Fruit fly (Drosophila melanogaster) whole organism, embryonic: ENCODE data around the gene Pp2A-29B.
A peak's percentile ranks its signal among the peaks of the same experiment; 100 is the strongest.

Source experiments
- Abd-B ChIP-seq: fragments of 200-800 bp; sonication (Bioruptor generic); optimal IDR thresholded peaks from 2 replicates; lab custom pipeline; 2018; ENCODE audit warnings: missing biosample characterization, mild to moderate bottlenecking, missing genetic modification characterization, moderate library complexity
- CG10267 ChIP-seq: fragments of 200-800 bp; sonication (Bioruptor generic); optimal IDR thresholded peaks from 2 replicates; lab custom pipeline; 2018; ENCODE audit warnings: missing biosample characterization, mild to moderate bottlenecking, missing genetic modification characterization, moderate library complexity
- CG12104 ChIP-seq: fragments of 200-800 bp; sonication (Bioruptor generic); optimal IDR thresholded peaks from 3 replicates; lab custom pipeline; 2016; ENCODE audit warnings: missing biosample characterization, missing genetic modification characterization
- CG12744 ChIP-seq: fragments of 200-800 bp; sonication (Bioruptor generic); optimal IDR thresholded peaks from 2 replicates; lab custom pipeline; 2016; ENCODE audit warnings: missing biosample characterization, missing genetic modification characterization
- CG14441 ChIP-seq: fragments of 200-800 bp; sonication (Bioruptor generic); IDR thresholded peaks from 2 replicates; pipeline ENCODE4 v1.3.6; 2022; ENCODE audit warnings: missing biosample characterization, missing genetic modification characterization
- CG15269 ChIP-seq: fragments of 200-800 bp; sonication (Bioruptor generic); optimal IDR thresholded peaks from 2 replicates; lab custom pipeline; 2018; ENCODE audit warnings: missing biosample characterization, mild to moderate bottlenecking, missing genetic modification characterization, moderate library complexity
- CG15514 ChIP-seq: fragments of 200-800 bp; sonication (Bioruptor generic); optimal IDR thresholded peaks from 3 replicates; lab custom pipeline; 2017; ENCODE audit warnings: missing biosample characterization, missing genetic modification characterization, mild to moderate bottlenecking, moderate library complexity, missing genetic modification reagents
- CG15696 ChIP-seq: fragments of 200-800 bp; sonication (Bioruptor generic); optimal IDR thresholded peaks from 2 replicates; lab custom pipeline; 2019; ENCODE audit warnings: missing biosample characterization, mild to moderate bottlenecking, missing genetic modification characterization, moderate library complexity
- CG16863 ChIP-seq: fragments of 200-800 bp; sonication (Bioruptor generic); optimal IDR thresholded peaks from 3 replicates; lab custom pipeline; 2016; ENCODE audit warnings: missing biosample characterization, missing genetic modification characterization
- CG17186 ChIP-seq: fragments of 200-800 bp; sonication (Bioruptor generic); optimal IDR thresholded peaks from 3 replicates; lab custom pipeline; 2017; ENCODE audit warnings: missing biosample characterization, missing genetic modification reagents, missing genetic modification characterization
- CG18599 ChIP-seq: fragments of 200-800 bp; sonication (Bioruptor generic); optimal IDR thresholded peaks from 3 replicates; lab custom pipeline; 2017; ENCODE audit warnings: missing biosample characterization, missing genetic modification characterization, mild to moderate bottlenecking, moderate library complexity, missing genetic modification reagents
- CG2712 ChIP-seq: fragments of 200-800 bp; optimal IDR thresholded peaks from 3 replicates; lab custom pipeline; 2019; ENCODE audit warnings: missing biosample characterization, mild to moderate bottlenecking, missing genetic modification characterization, moderate library complexity
- CG30020 ChIP-seq: fragments of 200-800 bp; optimal IDR thresholded peaks from 2 replicates; lab custom pipeline; 2019; ENCODE audit warnings: missing biosample characterization, mild to moderate bottlenecking, missing genetic modification characterization, moderate library complexity
- CG31224 ChIP-seq: fragments of 200-800 bp; sonication (Bioruptor generic); IDR thresholded peaks from 2 replicates; pipeline ENCODE4 v1.3.6; 2022; ENCODE audit warnings: missing biosample characterization, missing genetic modification characterization
- CG4820 ChIP-seq: fragments of 200-800 bp; sonication (Bioruptor generic); optimal IDR thresholded peaks from 3 replicates; lab custom pipeline; 2016; ENCODE audit warnings: missing biosample characterization, missing genetic modification characterization
- CG6272 ChIP-seq: fragments of 200-800 bp; sonication (Bioruptor generic); IDR thresholded peaks from 2 replicates; pipeline ENCODE4 v1.3.6; 2022; ENCODE audit warnings: missing biosample characterization, missing genetic modification characterization
- CG6683 ChIP-seq: fragments of 200-800 bp; sonication (Bioruptor generic); optimal IDR thresholded peaks from 2 replicates; lab custom pipeline; 2017; ENCODE audit warnings: missing biosample characterization, mild to moderate bottlenecking, missing genetic modification characterization, missing genetic modification reagents
- CG6813 ChIP-seq: fragments of 200-800 bp; sonication (Bioruptor generic); optimal IDR thresholded peaks from 2 replicates; lab custom pipeline; 2017; ENCODE audit warnings: missing biosample characterization, missing genetic modification characterization, mild to moderate bottlenecking, moderate library complexity, missing genetic modification reagents
- CG8765 ChIP-seq: fragments of 200-800 bp; sonication (Bioruptor generic); IDR thresholded peaks from 2 replicates; pipeline ENCODE4 v1.3.6; 2022; ENCODE audit warnings: missing biosample characterization, missing genetic modification characterization
- D19B ChIP-seq: fragments of 200-800 bp; sonication (Bioruptor generic); optimal IDR thresholded peaks from 2 replicates; lab custom pipeline; 2017; ENCODE audit warnings: missing biosample characterization, mild to moderate bottlenecking, missing genetic modification characterization
- Dll ChIP-seq: fragments of 200-800 bp; sonication (Bioruptor generic); IDR thresholded peaks from 4 replicates; pipeline ENCODE4 v1.3.6; 2022; ENCODE audit warnings: missing biosample characterization, missing genetic modification characterization; ENCODE audit not compliant: partially characterized antibody
- Drgx ChIP-seq: fragments of 200-800 bp; sonication (Bioruptor generic); IDR thresholded peaks from 2 replicates; pipeline ENCODE4 v1.3.6; 2022; ENCODE audit warnings: missing biosample characterization, missing genetic modification characterization
- HLH4C ChIP-seq: fragments of 200-800 bp; sonication (Bioruptor generic); IDR thresholded peaks from 3 replicates; pipeline ENCODE4 v1.3.6; 2022; ENCODE audit warnings: missing biosample characterization, missing genetic modification characterization; ENCODE audit not compliant: partially characterized antibody
- HLH54F ChIP-seq: fragments of 200-800 bp; sonication (Bioruptor generic); optimal IDR thresholded peaks from 3 replicates; lab custom pipeline; 2016; ENCODE audit warnings: missing biosample characterization, missing genetic modification characterization
- HLHmδ ChIP-seq: fragments of 200-800 bp; sonication (Bioruptor generic); optimal IDR thresholded peaks from 2 replicates; lab custom pipeline; 2018; ENCODE audit warnings: missing biosample characterization, mild to moderate bottlenecking, missing genetic modification characterization, moderate library complexity
- Hey ChIP-seq: fragments of 200-800 bp; sonication (Bioruptor generic); optimal IDR thresholded peaks from 3 replicates; lab custom pipeline; 2018; ENCODE audit warnings: missing biosample characterization, mild to moderate bottlenecking, missing genetic modification characterization
- Hsf ChIP-seq: fragments of 200-800 bp; sonication (Bioruptor generic); optimal IDR thresholded peaks from 3 replicates; lab custom pipeline; 2016; ENCODE audit warnings: missing biosample characterization, missing genetic modification characterization
- Poxn ChIP-seq: fragments of 200-800 bp; sonication (Bioruptor generic); IDR thresholded peaks from 2 replicates; pipeline ENCODE4 v1.3.6; 2022; ENCODE audit warnings: missing biosample characterization, missing genetic modification characterization
- Ravus ChIP-seq: fragments of 200-800 bp; sonication (Bioruptor generic); IDR thresholded peaks from 2 replicates; pipeline ENCODE4 v1.3.6; 2022; ENCODE audit warnings: missing biosample characterization, missing genetic modification characterization
- ac ChIP-seq: fragments of 200-800 bp; sonication (Bioruptor generic); optimal IDR thresholded peaks from 3 replicates; lab custom pipeline; 2017; ENCODE audit warnings: missing biosample characterization, mild to moderate bottlenecking, missing genetic modification characterization
- dmrt11E ChIP-seq: fragments of 200-800 bp; sonication (Bioruptor generic); optimal IDR thresholded peaks from 3 replicates; lab custom pipeline; 2018; ENCODE audit warnings: missing biosample characterization, mild to moderate bottlenecking, missing genetic modification characterization, moderate library complexity
- esg ChIP-seq: fragments of 200-800 bp; sonication (Bioruptor generic); conservative IDR thresholded peaks from 2 replicates; pipeline ENCODE4 v1.3.6; 2022; ENCODE audit warnings: missing biosample characterization, missing genetic modification characterization
- ewg ChIP-seq: fragments of 200-800 bp; sonication (Bioruptor generic); optimal IDR thresholded peaks from 3 replicates; lab custom pipeline; 2017; ENCODE audit warnings: mild to moderate bottlenecking, missing biosample characterization, missing genetic modification reagents, missing genetic modification characterization
- fd96Cb ChIP-seq: fragments of 200-800 bp; sonication (Bioruptor generic); optimal IDR thresholded peaks from 2 replicates; lab custom pipeline; 2018; ENCODE audit warnings: missing biosample characterization, mild to moderate bottlenecking, missing genetic modification characterization, moderate library complexity
- hth ChIP-seq: fragments of >200 bp; optimal IDR thresholded peaks from 2 replicates; lab custom pipeline; 2017; ENCODE audit warnings: inconsistent platforms
- knrl ChIP-seq: fragments of 200-800 bp; sonication (Bioruptor generic); IDR thresholded peaks from 3 replicates; pipeline ENCODE4 v1.3.6; 2022; ENCODE audit warnings: missing biosample characterization, missing genetic modification characterization; ENCODE audit not compliant: partially characterized antibody
- mam ChIP-seq: fragments of 200-800 bp; sonication (Bioruptor generic); optimal IDR thresholded peaks from 3 replicates; lab custom pipeline; 2016; ENCODE audit warnings: missing biosample characterization, missing genetic modification characterization
- mld ChIP-seq: fragments of 200-800 bp; sonication (Bioruptor generic); IDR thresholded peaks from 3 replicates; pipeline ENCODE4 v1.3.6; 2022; ENCODE audit warnings: missing biosample characterization, missing genetic modification characterization; ENCODE audit not compliant: partially characterized antibody
- nerfin-2 ChIP-seq: fragments of 200-800 bp; sonication (Bioruptor generic); IDR thresholded peaks from 2 replicates; pipeline ENCODE4 v1.3.6; 2022; ENCODE audit warnings: missing biosample characterization, missing genetic modification characterization; ENCODE audit not compliant: partially characterized antibody
- nom ChIP-seq: fragments of 200-800 bp; sonication (Bioruptor generic); optimal IDR thresholded peaks from 2 replicates; lab custom pipeline; 2017; ENCODE audit warnings: missing biosample characterization, missing genetic modification characterization, mild to moderate bottlenecking, moderate library complexity, missing genetic modification reagents
- ranshi ChIP-seq: fragments of 200-800 bp; sonication (Bioruptor generic); IDR thresholded peaks from 2 replicates; pipeline ENCODE4 v1.3.6; 2022; ENCODE audit warnings: missing biosample characterization, missing genetic modification characterization
- salm ChIP-seq: fragments of 200-800 bp; sonication (Bioruptor generic); optimal IDR thresholded peaks from 2 replicates; lab custom pipeline; 2018; ENCODE audit warnings: missing biosample characterization, mild to moderate bottlenecking, missing genetic modification characterization
- schlank ChIP-seq: fragments of 200-800 bp; sonication (Bioruptor generic); optimal IDR thresholded peaks from 2 replicates; lab custom pipeline; 2018; ENCODE audit warnings: missing biosample characterization, mild to moderate bottlenecking, missing genetic modification characterization
- sens-2 ChIP-seq: fragments of 200-800 bp; sonication (Bioruptor generic); IDR thresholded peaks from 2 replicates; pipeline ENCODE4 v1.3.6; 2022; ENCODE audit warnings: missing biosample characterization, missing genetic modification characterization
- sug ChIP-seq: fragments of 200-800 bp; optimal IDR thresholded peaks from 2 replicates; lab custom pipeline; 2019; ENCODE audit warnings: missing biosample characterization, mild to moderate bottlenecking, missing genetic modification characterization, moderate library complexity
- tin ChIP-seq: fragments of 200-800 bp; sonication (Bioruptor generic); optimal IDR thresholded peaks from 3 replicates; lab custom pipeline; 2016; ENCODE audit warnings: missing biosample characterization, missing genetic modification characterization
- wek ChIP-seq: fragments of 200-800 bp; sonication (Bioruptor generic); optimal IDR thresholded peaks from 3 replicates; lab custom pipeline; 2018; ENCODE audit warnings: missing biosample characterization, mild to moderate bottlenecking, missing genetic modification characterization, moderate library complexity

The Pp2A-29B gene

dm6 chr2L:8381508-8382036, 15.7 kb downstream of the Pp2A-29B start, which contains the start of gene AlaRS (continued):
- TF ChIP-seq ac (no peak), sens-2 (GFP tag; lab: Robert Waterston, UW) (no peak), CG17186 (GFP tag; lab: Kevin White, UChicago) (no peak), ewg (GFP tag; lab: Kevin White, UChicago) (no peak)

dm6 chr2L:8382646-8383045, 16.8 kb downstream of the Pp2A-29B start, which contains the start of the genes CG13392 and Rcd4:
CG13392 (minus strand) TSS chr2L:8382807.
Rcd4 (plus strand) TSS chr2L:8382861.
- no peak for TF ChIP-seq CG6272 (GFP tag; lab: Robert Waterston, UW)
- no peak for TF ChIP-seq salm
- TF ChIP-seq HLH4C (GFP tag; lab: Robert Waterston, UW), result peak; percentile 35; the same call in 1 of the 3 replicates
- TF ChIP-seq CG4820 (GFP tag; lab: Kevin White, UChicago), result peak; percentile 46
- no peak for TF ChIP-seq wek (GFP tag; lab: Kevin White, UChicago)
- TF ChIP-seq CG31224 (GFP tag; lab: Robert Waterston, UW), result no peak; the same call in 1 of the 2 replicates
- TF ChIP-seq CG2712 (tag; lab: Kevin White, UChicago), result peak; percentile 46
- TF ChIP-seq fd96Cb, result no peak
- TF ChIP-seq CG18599 (GFP tag; lab: Kevin White, UChicago), result peak; percentile 75
- peak; percentile 45; the same call in 1 of the 2 replicates for TF ChIP-seq Drgx (GFP tag; lab: Robert Waterston, UW)
- TF ChIP-seq HLHmδ (GFP tag; lab: Kevin White, UChicago), result peak; percentile 28
- peak; percentile 44 for TF ChIP-seq CG12744 (GFP tag; lab: Kevin White, UChicago)
- TF ChIP-seq dmrt11E, result peak; percentile 21
- TF ChIP-seq Abd-B (GFP tag; lab: Kevin White, UChicago), result no peak
- TF ChIP-seq Hsf (GFP tag; lab: Kevin White, UChicago), result peak; percentile 65
- TF ChIP-seq nom (GFP tag; lab: Kevin White, UChicago), result peak; percentile 52
- no peak for TF ChIP-seq hth (lab: Kevin White, UChicago)
- TF ChIP-seq knrl, result peak; percentile 51; the same call in 2 of the 3 replicates
- peak; percentile 45 for TF ChIP-seq CG6813 (GFP tag; lab: Kevin White, UChicago)
- TF ChIP-seq sug (tag; lab: Kevin White, UChicago), result peak; percentile 52
- peak; percentile 62 for TF ChIP-seq schlank (tag; lab: Kevin White, UChicago)
- TF ChIP-seq nerfin-2, result peak; percentile 58; the same call in 1 of the 2 replicates
- peak; percentile 63; the same call in 2 of the 4 replicates for TF ChIP-seq Dll (GFP tag; lab: Robert Waterston, UW)
- peak; percentile 90 for TF ChIP-seq CG15514 (GFP tag; lab: Kevin White, UChicago)
- peak; percentile 29 for TF ChIP-seq D19B
- TF ChIP-seq Hey (tag; lab: Kevin White, UChicago), result no peak
- peak; percentile 97 for TF ChIP-seq CG10267
- TF ChIP-seq Poxn (GFP tag; lab: Robert Waterston, UW), result no peak
- TF ChIP-seq CG15696 (tag; lab: Kevin White, UChicago), result no peak
- TF ChIP-seq CG14441 (GFP tag; lab: Robert Waterston, UW), result peak; percentile 36; the same call in 1 of the 2 replicates
- TF ChIP-seq CG6683 (GFP tag; lab: Kevin White, UChicago), result peak; percentile 32
- peak; percentile 12 for TF ChIP-seq CG30020 (tag; lab: Kevin White, UChicago)
- peak; percentile 84 for TF ChIP-seq mam (GFP tag; lab: Kevin White, UChicago)
- TF ChIP-seq CG8765 (GFP tag; lab: Robert Waterston, UW), result 0 out of 2 replicates have a peak, but pooled peaks have one; percentile 30
- no peak for TF ChIP-seq Ravus
- TF ChIP-seq CG12104, result no peak
- TF ChIP-seq tin, result peak; percentile 72
- TF ChIP-seq esg (GFP tag; lab: Robert Waterston, UW), result 0 out of 2 replicates have a peak, but pooled peaks have one; percentile 6
- peak; percentile 43 for TF ChIP-seq CG15269
- peak; percentile 67 for TF ChIP-seq ranshi (GFP tag; lab: Robert Waterston, UW)
- peak; percentile 66 for TF ChIP-seq CG16863 (GFP tag; lab: Kevin White, UChicago)
- TF ChIP-seq mld, result peak; percentile 13; the same call in 1 of the 3 replicates
- TF ChIP-seq HLH54F, result peak; percentile 81
